Worm (Caenorhabditis elegans) whole organism, L2 larva: Measurements from ENCODE around the gene fbxb-37.

Source experiments
- R02D3.7 ChIP-seq: fragments of 150-350 bp; optimal IDR thresholded peaks from 2 replicates; lab custom pipeline; 2014; ENCODE audit warnings: missing biosample characterization, missing genetic modification characterization
- aly-2 ChIP-seq: fragments of 150-350 bp; optimal IDR thresholded peaks from 2 replicates; lab custom pipeline; 2014; ENCODE audit warnings: missing biosample characterization, missing genetic modification characterization
- ama-1 ChIP-seq: fragments of 150-350 bp; optimal IDR thresholded peaks from 2 replicates; lab custom pipeline; 2018; ENCODE audit warnings: inconsistent platforms
- dmd-4 ChIP-seq: sonication (generic microtip); optimal IDR thresholded peaks from 2 replicates; lab custom pipeline; 2017; ENCODE audit warnings: missing biosample characterization, missing genetic modification characterization
- elt-1 ChIP-seq: fragments of 150-350 bp; optimal IDR thresholded peaks from 2 replicates; lab custom pipeline; 2014; ENCODE audit warnings: missing biosample characterization, missing genetic modification characterization
- elt-3 ChIP-seq: sonication (generic microtip); optimal IDR thresholded peaks from 2 replicates; lab custom pipeline; 2017; ENCODE audit warnings: missing biosample characterization, missing genetic modification characterization
- lin-11 ChIP-seq: fragments of 150-350 bp; sonication (generic microtip); optimal IDR thresholded peaks from 2 replicates; lab custom pipeline; 2014; ENCODE audit warnings: missing biosample characterization, missing genetic modification characterization, inconsistent platforms, mixed read lengths
- nhr-11 ChIP-seq: fragments of 150-350 bp; optimal IDR thresholded peaks from 2 replicates; lab custom pipeline; 2014; ENCODE audit warnings: missing biosample characterization, missing genetic modification characterization
- nhr-237 ChIP-seq: fragments of 150-350 bp; optimal IDR thresholded peaks from 2 replicates; lab custom pipeline; 2014; ENCODE audit warnings: missing biosample characterization, missing genetic modification characterization
- nhr-25 ChIP-seq: fragments of 150-350 bp; sonication (generic microtip); optimal IDR thresholded peaks from 3 replicates; lab custom pipeline; 2014; ENCODE audit warnings: missing biosample characterization, missing genetic modification characterization
- zag-1 ChIP-seq: fragments of 150-350 bp; optimal IDR thresholded peaks from 2 replicates; lab custom pipeline; 2014; ENCODE audit warnings: missing biosample characterization, missing genetic modification characterization

DNA sequence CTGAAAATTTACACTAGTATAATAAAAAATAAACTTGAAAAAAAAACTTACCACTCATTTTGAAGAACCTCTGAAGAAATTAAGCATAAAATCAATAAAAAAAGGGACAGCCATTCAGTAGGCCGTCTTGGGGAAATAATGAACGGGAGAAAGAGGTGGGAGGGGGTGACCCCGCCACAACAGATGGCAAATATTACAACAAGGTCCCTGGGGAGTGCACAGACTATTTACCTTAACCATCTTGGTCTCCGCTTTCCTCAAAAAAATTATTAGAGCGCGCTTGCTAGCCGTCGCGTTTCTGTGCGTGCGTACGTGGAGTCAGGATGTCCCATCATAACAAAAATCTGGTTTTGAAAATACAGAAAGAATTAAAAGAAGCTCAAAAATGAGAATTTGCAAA, 1.7 kb downstream of the fbxb-37 start, which contains the start of gene T16A1.10:
- TF ChIP-seq aly-2 (tag; lab: Kevin White, UChicago): no peak
- TF ChIP-seq ama-1: no peak
- TF ChIP-seq lin-11 (tag; lab: Kevin White, UChicago): no peak
- no peak for TF ChIP-seq elt-1 (tag; lab: Kevin White, UChicago)
- TF ChIP-seq R02D3.7 (tag; lab: Kevin White, UChicago): no peak
- TF ChIP-seq nhr-237 (tag; lab: Kevin White, UChicago): no peak
- TF ChIP-seq zag-1: no peak
- no peak for TF ChIP-seq elt-3 (tag; lab: Kevin White, UChicago)
- TF ChIP-seq nhr-25 (tag; lab: Kevin White, UChicago): no peak
- no peak for TF ChIP-seq nhr-11
- no peak for TF ChIP-seq dmd-4 (tag; lab: Kevin White, UChicago)
